Fruit fly (Drosophila melanogaster): ENCODE results near the gene Fancl.

DNA sequence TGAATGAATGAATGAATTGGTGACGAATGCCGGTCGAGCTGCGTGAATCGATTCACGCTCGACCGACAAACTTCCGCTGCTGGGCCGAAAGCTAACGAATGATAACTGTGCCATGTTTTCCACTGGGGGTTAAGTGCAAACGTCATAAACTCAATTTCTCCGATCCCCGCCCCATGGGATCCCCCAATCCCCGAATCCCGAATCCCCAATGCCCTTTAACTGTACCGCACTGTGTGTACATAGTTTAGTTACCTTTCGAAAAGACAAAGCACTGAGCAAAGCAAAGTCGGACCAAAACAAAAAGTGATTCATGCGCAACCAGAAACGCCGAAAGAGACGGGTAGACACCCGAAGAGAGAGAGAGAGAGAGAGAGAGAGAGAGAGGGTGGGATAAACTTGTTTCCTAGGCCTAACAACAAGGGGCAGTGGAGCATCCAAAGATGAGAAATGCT, 17.6 kb downstream of the Fancl start:
- TF ChIP-seq Crg-1 (GFP tag; optimal IDR thresholded peaks at IDR 0.05) (no peak), CG1620 (GFP tag; optimal IDR thresholded peaks at IDR 0.05) (no peak), Clk (GFP tag; optimal IDR thresholded peaks at IDR 0.05) (no peak), Mnt (GFP tag; optimal IDR thresholded peaks at IDR 0.05) (no peak), pad (GFP tag; optimal IDR thresholded peaks at IDR 0.05) (no peak)

Measured in whole organism, adult.